Fruit fly (Drosophila melanogaster) whole organism, embryonic: ENCODE measurements around the gene CG18622.

Experiments
- BEAF-32 ChIP-seq: fragments of 200-800 bp; sonication (Bioruptor generic); optimal IDR thresholded peaks from 3 replicates; lab custom pipeline; 2017; ENCODE audit warnings: missing biosample characterization, missing genetic modification characterization, mild to moderate bottlenecking, moderate library complexity, missing genetic modification reagents
- CG10209 ChIP-seq: fragments of 200-800 bp; sonication (Bioruptor generic); optimal IDR thresholded peaks from 3 replicates; lab custom pipeline; 2017; ENCODE audit warnings: missing biosample characterization, mild to moderate bottlenecking, missing genetic modification characterization, missing genetic modification reagents
- CG12299 ChIP-seq: fragments of 200-800 bp; sonication (Bioruptor generic); optimal IDR thresholded peaks from 2 replicates; lab custom pipeline; 2018; ENCODE audit warnings: missing biosample characterization, mild to moderate bottlenecking, missing genetic modification characterization
- CG14050 ChIP-seq: fragments of 200-800 bp; sonication (Bioruptor generic); IDR thresholded peaks from 3 replicates; pipeline ENCODE4 v1.3.6; 2022; ENCODE audit warnings: missing biosample characterization, missing genetic modification characterization
- CG32767 ChIP-seq: fragments of 200-800 bp; sonication (Bioruptor generic); IDR thresholded peaks from 2 replicates; pipeline ENCODE4 v1.3.6; 2022; ENCODE audit warnings: missing biosample characterization, missing genetic modification characterization
- CG4404 ChIP-seq: fragments of 200-800 bp; sonication (Bioruptor generic); IDR thresholded peaks from 2 replicates; pipeline ENCODE4 v1.3.6; 2022; ENCODE audit warnings: missing biosample characterization, missing genetic modification characterization
- CG4707 ChIP-seq: fragments of 200-800 bp; sonication (Bioruptor generic); optimal IDR thresholded peaks from 2 replicates; lab custom pipeline; 2018; ENCODE audit warnings: missing biosample characterization, mild to moderate bottlenecking, missing genetic modification characterization, moderate library complexity
- CG6791 ChIP-seq: fragments of 200-800 bp; sonication (Bioruptor generic); IDR thresholded peaks from 3 replicates; pipeline ENCODE4 v1.3.6; 2022; ENCODE audit warnings: missing biosample characterization, missing genetic modification characterization; ENCODE audit not compliant: partially characterized antibody
- CG6854 ChIP-seq: fragments of 200-800 bp; sonication (Bioruptor generic); optimal IDR thresholded peaks from 3 replicates; lab custom pipeline; 2017; ENCODE audit warnings: missing biosample characterization, mild to moderate bottlenecking, missing genetic modification characterization
- CG7987 ChIP-seq: fragments of 200-800 bp; sonication (Bioruptor generic); optimal IDR thresholded peaks from 2 replicates; lab custom pipeline; 2018; ENCODE audit warnings: missing biosample characterization, mild to moderate bottlenecking, missing genetic modification characterization, moderate library complexity
- CG9437 ChIP-seq: fragments of 200-800 bp; sonication (Bioruptor generic); optimal IDR thresholded peaks from 2 replicates; lab custom pipeline; 2018; ENCODE audit warnings: missing biosample characterization, mild to moderate bottlenecking, missing genetic modification characterization
- CG9817 ChIP-seq: fragments of 200-800 bp; sonication (Bioruptor generic); optimal IDR thresholded peaks from 2 replicates; lab custom pipeline; 2018; ENCODE audit warnings: missing biosample characterization, mild to moderate bottlenecking, missing genetic modification characterization, moderate library complexity
- Dp ChIP-seq: fragments of 200-800 bp; sonication (Bioruptor generic); optimal IDR thresholded peaks from 2 replicates; lab custom pipeline; 2018; ENCODE audit warnings: missing biosample characterization, mild to moderate bottlenecking, missing genetic modification characterization, moderate library complexity
- HLH54F ChIP-seq: fragments of 200-800 bp; sonication (Bioruptor generic); optimal IDR thresholded peaks from 3 replicates; lab custom pipeline; 2016; ENCODE audit warnings: missing biosample characterization, missing genetic modification characterization
- NC2α ChIP-seq: fragments of 200-800 bp; sonication (Bioruptor generic); optimal IDR thresholded peaks from 2 replicates; lab custom pipeline; 2016; ENCODE audit warnings: missing biosample characterization, missing genetic modification characterization
- Nf-YB ChIP-seq: fragments of 200-800 bp; sonication (Bioruptor generic); optimal IDR thresholded peaks from 3 replicates; lab custom pipeline; 2019; ENCODE audit warnings: missing biosample characterization, mild to moderate bottlenecking, missing genetic modification characterization, moderate library complexity
- Nf-YC ChIP-seq: fragments of 200-800 bp; optimal IDR thresholded peaks from 3 replicates; lab custom pipeline; 2019; ENCODE audit warnings: missing biosample characterization, mild to moderate bottlenecking, missing genetic modification characterization, moderate library complexity
- NfI ChIP-seq: fragments of 200-800 bp; sonication (Bioruptor generic); optimal IDR thresholded peaks from 3 replicates; lab custom pipeline; 2018; ENCODE audit warnings: missing biosample characterization, mild to moderate bottlenecking, missing genetic modification characterization, moderate library complexity
- Oli ChIP-seq: fragments of 200-800 bp; sonication (Bioruptor generic); optimal IDR thresholded peaks from 2 replicates; lab custom pipeline; 2018; ENCODE audit warnings: missing biosample characterization, mild to moderate bottlenecking, missing genetic modification characterization, moderate library complexity
- Sox102F ChIP-seq: fragments of 200-800 bp; sonication (Bioruptor generic); optimal IDR thresholded peaks from 2 replicates; lab custom pipeline; 2018; ENCODE audit warnings: missing biosample characterization, mild to moderate bottlenecking, missing genetic modification characterization, moderate library complexity
- YL-1 ChIP-seq: fragments of 200-800 bp; sonication (Bioruptor generic); optimal IDR thresholded peaks from 3 replicates; lab custom pipeline; 2017; ENCODE audit warnings: missing biosample characterization, mild to moderate bottlenecking, missing genetic modification characterization
- bbx ChIP-seq: fragments of 200-800 bp; sonication (Bioruptor generic); IDR thresholded peaks from 2 replicates; pipeline ENCODE4 v1.3.6; 2022; ENCODE audit warnings: missing biosample characterization, missing genetic modification characterization; ENCODE audit not compliant: partially characterized antibody
- cad ChIP-seq: fragments of >200 bp; optimal IDR thresholded peaks from 2 replicates; lab custom pipeline; 2017; ENCODE audit warnings: missing biosample characterization, missing genetic modification characterization
- croc ChIP-seq: fragments of 200-800 bp; sonication (Bioruptor generic); conservative IDR thresholded peaks from 3 replicates; pipeline ENCODE4 v1.3.6; 2022; ENCODE audit warnings: missing biosample characterization, missing genetic modification characterization
- dan ChIP-seq: fragments of 200-800 bp; sonication (Bioruptor generic); IDR thresholded peaks from 2 replicates; pipeline ENCODE4 v1.3.6; 2022; ENCODE audit warnings: missing biosample characterization, missing genetic modification characterization
- ewg ChIP-seq: fragments of 200-800 bp; sonication (Bioruptor generic); optimal IDR thresholded peaks from 3 replicates; lab custom pipeline; 2017; ENCODE audit warnings: mild to moderate bottlenecking, missing biosample characterization, missing genetic modification reagents, missing genetic modification characterization
- gt ChIP-seq: fragments of 200-800 bp; sonication (Bioruptor generic); IDR thresholded peaks from 2 replicates; pipeline ENCODE4 v1.3.6; 2022; ENCODE audit warnings: missing biosample characterization, missing genetic modification characterization
- lov ChIP-seq, 2 experiments: fragments of 200-800 bp in 1 of 2; fragments of >200 bp in 1 of 2; sonication (Bioruptor generic) in 1 of 2; IDR thresholded peaks in 1 of 2; optimal IDR thresholded peaks in 1 of 2; 2 replicates in 1 of 2; 3 replicates in 1 of 2; pipeline versions ENCODE4 v1.3.6 to Lab custom; 2017 to 2022; ENCODE audit warnings: missing biosample characterization in 1 of 2, missing genetic modification characterization in 1 of 2
- onecut ChIP-seq: fragments of 200-800 bp; sonication (Bioruptor generic); IDR thresholded peaks from 2 replicates; pipeline ENCODE4 v1.3.6; 2022; ENCODE audit warnings: missing biosample characterization, missing genetic modification characterization
- pum ChIP-seq: fragments of 200-800 bp; sonication (Bioruptor generic); optimal IDR thresholded peaks from 2 replicates; lab custom pipeline; 2016; ENCODE audit warnings: missing biosample characterization, missing genetic modification characterization
- repo ChIP-seq: fragments of 200-800 bp; sonication (Bioruptor generic); optimal IDR thresholded peaks from 2 replicates; lab custom pipeline; 2016; ENCODE audit warnings: missing biosample characterization, missing genetic modification characterization
- sens ChIP-seq: fragments of 200-800 bp; sonication (Bioruptor generic); peaks from one replicate; lab custom pipeline; 2016; ENCODE audit warnings: missing biosample characterization, missing genetic modification characterization
- seq ChIP-seq: fragments of 200-800 bp; sonication (Bioruptor generic); IDR thresholded peaks from 2 replicates; pipeline ENCODE4 v1.3.6; 2022; ENCODE audit warnings: missing biosample characterization, missing genetic modification characterization
- shn ChIP-seq: fragments of 200-800 bp; sonication (Bioruptor generic); optimal IDR thresholded peaks from 3 replicates; lab custom pipeline; 2016; ENCODE audit warnings: missing biosample characterization, missing genetic modification characterization
- unpg ChIP-seq: fragments of 200-800 bp; sonication (Bioruptor generic); optimal IDR thresholded peaks from 3 replicates; lab custom pipeline; 2018; ENCODE audit warnings: missing biosample characterization, mild to moderate bottlenecking, missing genetic modification characterization, moderate library complexity
- vfl ChIP-seq: fragments of 200-800 bp; sonication (Bioruptor generic); optimal IDR thresholded peaks from 2 replicates; lab custom pipeline; 2016; ENCODE audit warnings: missing biosample characterization, missing genetic modification characterization

Gene CG18622

dm6 chr3R:16977745-16978305 lies 9.7 kb downstream of the CG18622 start, which contains the start of gene Actn3 (continued):
- 0 out of 3 replicates have a peak, but pooled peaks have one; percentile 39 for TF ChIP-seq CG6791
- TF ChIP-seq Oli = no peak
- no peak for TF ChIP-seq CG7987
- TF ChIP-seq CG4404 = no peak
- no peak for TF ChIP-seq CG4707 (GFP tag; lab: Kevin White, UChicago)
- TF ChIP-seq HLH54F (GFP tag; lab: Kevin White, UChicago) = no peak
- no peak for TF ChIP-seq vfl (GFP tag; lab: Kevin White, UChicago)
- TF ChIP-seq bbx (GFP tag; lab: Robert Waterston, UW) = 0 out of 2 replicates have a peak, but pooled peaks have one; percentile 38
- no peak for TF ChIP-seq croc (GFP tag; lab: Robert Waterston, UW)

- TF ChIP-seq pum (GFP tag; lab: Kevin White, UChicago) = no peak
- TF ChIP-seq CG9817 (tag; lab: Kevin White, UChicago) = no peak
- TF ChIP-seq shn (GFP tag; lab: Kevin White, UChicago) = no peak
- TF ChIP-seq BEAF-32 (GFP tag; lab: Kevin White, UChicago) = no peak
- TF ChIP-seq cad (GFP tag; lab: Kevin White, UChicago) = peak; percentile 13
- no peak for TF ChIP-seq dan (GFP tag; lab: Robert Waterston, UW)
- TF ChIP-seq gt (GFP tag; lab: Robert Waterston, UW) = no peak
- TF ChIP-seq sens (GFP tag; lab: Kevin White, UChicago) = peak; percentile 44
- no peak for TF ChIP-seq NC2α (GFP tag; lab: Kevin White, UChicago)
- TF ChIP-seq unpg (GFP tag; lab: Kevin White, UChicago) = no peak
- no peak for TF ChIP-seq NfI (GFP tag; lab: Kevin White, UChicago)
- TF ChIP-seq Dp = no peak
- no peak for TF ChIP-seq YL-1 (GFP tag; lab: Kevin White, UChicago)
- no peak for TF ChIP-seq CG9437 (GFP tag; lab: Kevin White, UChicago)
- no peak for TF ChIP-seq HLH54F (GFP tag; lab: Kevin White, UChicago)
- no peak for TF ChIP-seq repo (GFP tag; lab: Kevin White, UChicago)
These were observed 12.6 kb downstream of the CG18622 start, which contains the start of gene VhaM9.7-d for dm6 chr3R:16974904-16975303. TSS of gene VhaM9.7-d (plus strand) at chr3R:16975204.

- TF ChIP-seq onecut (GFP tag; lab: Robert Waterston, UW) = peak; percentile 28; the same call in 1 of the 2 replicates
- TF ChIP-seq CG32767 (GFP tag; lab: Robert Waterston, UW) = peak; percentile 51; the same call in 1 of the 2 replicates
- no peak for TF ChIP-seq Sox102F
- peak; percentile 53 for TF ChIP-seq Nf-YB (GFP tag; lab: Kevin White, UChicago)
- 0 out of 2 replicates have a peak, but pooled peaks have one; percentile 18 for TF ChIP-seq seq (GFP tag; lab: Robert Waterston, UW)
- TF ChIP-seq Nf-YC (tag; lab: Kevin White, UChicago) = peak; percentile 64
- TF ChIP-seq ewg (GFP tag; lab: Kevin White, UChicago) = peak; percentile 73
- TF ChIP-seq lov (optimal IDR thresholded peaks at IDR 0.05; lab: Kevin White, UChicago) = no peak
- 0 out of 3 replicates have a peak, but pooled peaks have one; percentile 38 for TF ChIP-seq lov (GFP tag; IDR thresholded peaks at IDR 0.05; lab: Robert Waterston, UW)
- TF ChIP-seq CG6854 (GFP tag; lab: Kevin White, UChicago) = no peak
- no peak for TF ChIP-seq CG14050
- no peak for TF ChIP-seq CG12299 (tag; lab: Kevin White, UChicago)
- TF ChIP-seq CG10209 (GFP tag; lab: Kevin White, UChicago) = no peak
These were observed 15.0 kb downstream of the CG18622 start for dm6 chr3R:16972575-16972974.
